Fruit fly (Drosophila melanogaster) Kc167 (cell line): Measurements from ENCODE around the gene ich.

Source experiments
- Sin3A ChIP-seq: fragments of >200 bp; optimal IDR thresholded peaks from 2 replicates; lab custom pipeline; 2018; ENCODE audit warnings: missing external identifiers
- h ChIP-seq: fragments of >200 bp; optimal IDR thresholded peaks from 3 replicates; lab custom pipeline; 2018; ENCODE audit warnings: missing external identifiers
- insv ChIP-seq: fragments of >200 bp; optimal IDR thresholded peaks from 3 replicates; lab custom pipeline; 2018; ENCODE audit warnings: missing external identifiers
- psq ChIP-seq: fragments of >200 bp; optimal IDR thresholded peaks from 2 replicates; lab custom pipeline; 2017; ENCODE audit warnings: missing external identifiers

dm6 chr3R:8932741-8933140 lies 30.1 kb downstream of the ich start:
- TF ChIP-seq Sin3A, result no peak
- no peak for TF ChIP-seq insv
- TF ChIP-seq h (lab: Kevin White, UChicago), result no peak
- TF ChIP-seq psq, result no peak
